Worm (Caenorhabditis elegans) whole organism, mixed stage, embryonic: ENCODE results near the gene trpp-9.

Source experiments
- M03D4.4 ChIP-seq: sonication (generic microtip); optimal IDR thresholded peaks from 2 replicates; lab custom pipeline; 2017; ENCODE audit warnings: mild to moderate bottlenecking, missing genetic modification characterization, missing compliant biosample characterization
- bed-3 ChIP-seq: fragments of 200-800 bp; sonication (Bioruptor generic); optimal IDR thresholded peaks from 3 replicates; lab custom pipeline; 2018; ENCODE audit warnings: mild to moderate bottlenecking, missing genetic modification characterization, moderate library complexity, missing compliant biosample characterization
- blmp-1 ChIP-seq: fragments of 150-350 bp; optimal IDR thresholded peaks from 2 replicates; lab custom pipeline; 2014; ENCODE audit warnings: missing biosample characterization, missing genetic modification characterization
- ceh-39 ChIP-seq: fragments of 150-350 bp; optimal IDR thresholded peaks from 2 replicates; lab custom pipeline; 2014; ENCODE audit warnings: missing biosample characterization, missing genetic modification characterization
- ceh-43 ChIP-seq: fragments of 200-800 bp; sonication (Bioruptor generic); optimal IDR thresholded peaks from 2 replicates; lab custom pipeline; 2018; ENCODE audit warnings: mild to moderate bottlenecking, missing genetic modification characterization, moderate library complexity, missing compliant biosample characterization
- ceh-83 ChIP-seq: fragments of 200-800 bp; sonication (Bioruptor generic); optimal IDR thresholded peaks from 2 replicates; lab custom pipeline; 2018; ENCODE audit warnings: mild to moderate bottlenecking, missing genetic modification characterization, missing compliant biosample characterization
- ces-1 ChIP-seq: fragments of 150-350 bp; optimal IDR thresholded peaks from 2 replicates; lab custom pipeline; 2014; ENCODE audit warnings: missing biosample characterization, missing genetic modification reagents, missing genetic modification characterization
- cnd-1 ChIP-seq: fragments of 200-800 bp; sonication (Bioruptor generic); optimal IDR thresholded peaks from 2 replicates; lab custom pipeline; 2018; ENCODE audit warnings: mild to moderate bottlenecking, missing genetic modification characterization, missing compliant biosample characterization
- drap-1 ChIP-seq: fragments of 200-800 bp; sonication (Bioruptor generic); optimal IDR thresholded peaks from 3 replicates; lab custom pipeline; 2018; ENCODE audit warnings: mild to moderate bottlenecking, missing genetic modification characterization, missing compliant biosample characterization
- elt-1 ChIP-seq: sonication (generic microtip); optimal IDR thresholded peaks from 2 replicates; lab custom pipeline; 2017; ENCODE audit warnings: missing genetic modification characterization, mild to moderate bottlenecking, missing compliant biosample characterization, antibody characterized with exemption, moderate library complexity, borderline replicate concordance; ENCODE audit not compliant: insufficient read depth
- elt-3 ChIP-seq: fragments of 150-350 bp; optimal IDR thresholded peaks from 2 replicates; lab custom pipeline; 2014; ENCODE audit warnings: missing biosample characterization, missing genetic modification characterization
- flh-1 ChIP-seq: fragments of 200-800 bp; sonication (Bioruptor generic); optimal IDR thresholded peaks from 2 replicates; lab custom pipeline; 2018; ENCODE audit warnings: mild to moderate bottlenecking, missing genetic modification characterization, moderate library complexity, missing compliant biosample characterization
- ham-2 ChIP-seq: fragments of 200-800 bp; sonication (Bioruptor generic); optimal IDR thresholded peaks from 2 replicates; lab custom pipeline; 2018; ENCODE audit warnings: mild to moderate bottlenecking, missing genetic modification characterization, missing compliant biosample characterization
- hlh-1 ChIP-seq: fragments of 150-350 bp; optimal IDR thresholded peaks from 2 replicates; lab custom pipeline; 2014; ENCODE audit warnings: missing biosample characterization, missing genetic modification reagents, missing genetic modification characterization
- lin-13 ChIP-seq: fragments of 150-350 bp; optimal IDR thresholded peaks from 2 replicates; lab custom pipeline; 2014; ENCODE audit warnings: missing biosample characterization, missing genetic modification characterization
- lin-32 ChIP-seq: fragments of 200-800 bp; sonication (Bioruptor generic); optimal IDR thresholded peaks from 2 replicates; lab custom pipeline; 2018; ENCODE audit warnings: mild to moderate bottlenecking, missing genetic modification characterization, missing compliant biosample characterization
- lsy-2 ChIP-seq: fragments of 150-350 bp; optimal IDR thresholded peaks from 2 replicates; lab custom pipeline; 2014; ENCODE audit warnings: missing biosample characterization, missing genetic modification characterization
- mab-5 ChIP-seq: fragments of 150-350 bp; optimal IDR thresholded peaks from 2 replicates; lab custom pipeline; 2014; ENCODE audit warnings: missing biosample characterization, missing genetic modification characterization
- mep-1 ChIP-seq: fragments of 150-350 bp; optimal IDR thresholded peaks from 2 replicates; lab custom pipeline; 2017; ENCODE audit warnings: missing biosample characterization, missing genetic modification reagents, missing genetic modification characterization, inconsistent platforms
- mls-2 ChIP-seq: sonication (generic microtip); optimal IDR thresholded peaks from 2 replicates; lab custom pipeline; 2016; ENCODE audit warnings: mild to moderate bottlenecking, missing genetic modification characterization, moderate library complexity, missing compliant biosample characterization
- nhr-12 ChIP-seq: fragments of 150-350 bp; optimal IDR thresholded peaks from 2 replicates; lab custom pipeline; 2014; ENCODE audit warnings: missing biosample characterization, missing genetic modification characterization
- nhr-2 ChIP-seq: fragments of 150-350 bp; optimal IDR thresholded peaks from 2 replicates; lab custom pipeline; 2014; ENCODE audit warnings: missing biosample characterization, missing genetic modification characterization
- nhr-237 ChIP-seq: fragments of 150-350 bp; optimal IDR thresholded peaks from 2 replicates; lab custom pipeline; 2014; ENCODE audit warnings: missing biosample characterization, missing genetic modification characterization
- nhr-28 ChIP-seq: fragments of 150-350 bp; optimal IDR thresholded peaks from 2 replicates; lab custom pipeline; 2014; ENCODE audit warnings: missing biosample characterization, missing genetic modification characterization
- nhr-76 ChIP-seq: sonication (generic microtip); optimal IDR thresholded peaks from 2 replicates; lab custom pipeline; 2017; ENCODE audit warnings: missing biosample characterization, missing genetic modification characterization
- pha-4 ChIP-seq: fragments of 150-350 bp; optimal IDR thresholded peaks from 2 replicates; lab custom pipeline; 2018; ENCODE audit warnings: missing biosample characterization, missing genetic modification reagents, missing genetic modification characterization
- sem-2 ChIP-seq: fragments of 200-800 bp; sonication (Bioruptor generic); optimal IDR thresholded peaks from 2 replicates; lab custom pipeline; 2018; ENCODE audit warnings: mild to moderate bottlenecking, missing genetic modification characterization, missing compliant biosample characterization
- snpc-4 ChIP-seq: fragments of 150-350 bp; optimal IDR thresholded peaks from 2 replicates; lab custom pipeline; 2014; ENCODE audit warnings: missing biosample characterization, missing genetic modification characterization
- sptf-1 ChIP-seq: sonication (generic microtip); optimal IDR thresholded peaks from 2 replicates; lab custom pipeline; 2017; ENCODE audit warnings: mild to moderate bottlenecking, missing genetic modification characterization, moderate library complexity, missing compliant biosample characterization
- tbx-8 ChIP-seq: fragments of 200-800 bp; sonication (Bioruptor generic); optimal IDR thresholded peaks from 2 replicates; lab custom pipeline; 2018; ENCODE audit warnings: mild to moderate bottlenecking, missing genetic modification characterization, moderate library complexity, missing compliant biosample characterization
- unc-120 ChIP-seq: sonication (generic microtip); optimal IDR thresholded peaks from 2 replicates; lab custom pipeline; 2017; ENCODE audit warnings: missing genetic modification characterization, missing compliant biosample characterization; ENCODE audit not compliant: poor library complexity, severe bottlenecking
- unc-39 ChIP-seq: fragments of 150-350 bp; optimal IDR thresholded peaks from 2 replicates; lab custom pipeline; 2014; ENCODE audit warnings: missing biosample characterization, missing genetic modification characterization
- unc-62 ChIP-seq: fragments of 150-350 bp; optimal IDR thresholded peaks from 2 replicates; lab custom pipeline; 2014; ENCODE audit warnings: missing biosample characterization, missing genetic modification reagents, missing genetic modification characterization
- zip-8 ChIP-seq: fragments of 150-350 bp; optimal IDR thresholded peaks from 2 replicates; lab custom pipeline; 2014; ENCODE audit warnings: missing biosample characterization, missing genetic modification characterization
- ztf-11 ChIP-seq: fragments of 150-350 bp; optimal IDR thresholded peaks from 2 replicates; lab custom pipeline; 2014; ENCODE audit warnings: missing biosample characterization, missing genetic modification characterization

trpp-9 gene

DNA sequence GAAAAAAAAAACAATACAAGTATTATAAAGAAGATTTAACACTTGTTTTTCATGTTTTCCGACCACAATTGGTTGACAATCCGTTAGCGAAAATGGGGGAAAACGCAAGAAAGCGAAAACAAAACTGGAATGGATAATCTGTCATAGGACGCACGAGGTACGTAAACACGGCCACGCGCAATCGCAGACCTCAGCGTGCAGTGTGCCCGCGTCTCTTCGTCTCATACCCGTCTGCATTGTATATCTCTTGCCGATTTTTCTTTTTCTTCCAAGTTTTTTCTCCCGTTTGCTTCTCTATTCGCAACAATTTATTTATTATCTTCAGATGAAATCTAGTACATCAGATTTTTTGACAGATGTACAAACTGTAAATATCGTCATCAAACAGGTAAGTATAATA is at the start of gene trpp-9:
Gene trpp-9, plus strand, starts transcription at position 261 of the 400 bp plus-strand sequence.
- TF ChIP-seq ces-1 (GFP tag; lab: Kevin White, UChicago) (peak; percentile 40), mab-5 (tag; lab: Kevin White, UChicago) (no peak), tbx-8 (GFP tag; lab: Kevin White, UChicago) (no peak), unc-62 (GFP tag; lab: Kevin White, UChicago) (no peak), ceh-83 (no peak), nhr-237 (tag; lab: Kevin White, UChicago) (no peak), unc-39 (tag; lab: Kevin White, UChicago) (no peak), nhr-2 (no peak), elt-1 (tag; lab: Kevin White, UChicago) (peak; percentile 15), sptf-1 (peak; percentile 3), elt-3 (tag; lab: Kevin White, UChicago) (no peak), zip-8 (tag; lab: Kevin White, UChicago) (no peak), pha-4 (tag; lab: Kevin White, UChicago) (peak; percentile 36), lin-32 (GFP tag; lab: Kevin White, UChicago) (no peak), ceh-39 (tag; lab: Kevin White, UChicago) (no peak), unc-120 (no peak), mls-2 (tag; lab: Kevin White, UChicago) (no peak), ztf-11 (tag; lab: Kevin White, UChicago) (no peak), nhr-12 (tag; lab: Kevin White, UChicago) (no peak), hlh-1 (peak; percentile 2), M03D4.4 (no peak), flh-1 (GFP tag; lab: Kevin White, UChicago) (no peak), bed-3 (GFP tag; lab: Kevin White, UChicago) (no peak), nhr-76 (tag; lab: Kevin White, UChicago) (no peak), nhr-28 (tag; lab: Kevin White, UChicago) (no peak), cnd-1 (no peak), snpc-4 (no peak), lsy-2 (tag; lab: Kevin White, UChicago) (peak; percentile 29), blmp-1 (peak; percentile 85), lin-13 (tag; lab: Kevin White, UChicago) (no peak), sem-2 (GFP tag; lab: Kevin White, UChicago) (no peak), mep-1 (tag; lab: Kevin White, UChicago) (peak; percentile 16), ceh-43 (GFP tag; lab: Kevin White, UChicago) (no peak), drap-1 (no peak), ham-2 (GFP tag; lab: Kevin White, UChicago) (no peak)

DNA sequence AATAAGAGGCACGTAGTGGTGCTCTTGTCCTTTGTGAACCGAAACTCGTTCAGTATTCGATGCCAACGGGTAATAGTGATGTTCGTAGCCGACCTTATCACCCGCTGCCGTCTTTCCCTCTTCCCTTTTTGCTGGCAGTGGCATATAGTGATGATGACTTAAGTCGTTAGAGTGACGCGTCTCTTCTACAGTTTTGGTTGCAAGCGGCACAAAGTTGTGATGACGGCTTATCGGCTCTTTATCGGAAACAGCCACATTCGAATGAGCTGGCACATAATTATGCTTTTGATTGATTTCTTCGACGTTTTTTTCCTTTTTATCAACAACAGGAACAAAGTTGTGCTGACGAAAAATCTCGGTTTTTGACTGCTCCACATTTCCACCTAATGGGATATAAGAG is 48.3 kb upstream of the trpp-9 start:
- TF ChIP-seq ceh-83, result no peak
- TF ChIP-seq, all 35 proteins: peak for 0

DNA sequence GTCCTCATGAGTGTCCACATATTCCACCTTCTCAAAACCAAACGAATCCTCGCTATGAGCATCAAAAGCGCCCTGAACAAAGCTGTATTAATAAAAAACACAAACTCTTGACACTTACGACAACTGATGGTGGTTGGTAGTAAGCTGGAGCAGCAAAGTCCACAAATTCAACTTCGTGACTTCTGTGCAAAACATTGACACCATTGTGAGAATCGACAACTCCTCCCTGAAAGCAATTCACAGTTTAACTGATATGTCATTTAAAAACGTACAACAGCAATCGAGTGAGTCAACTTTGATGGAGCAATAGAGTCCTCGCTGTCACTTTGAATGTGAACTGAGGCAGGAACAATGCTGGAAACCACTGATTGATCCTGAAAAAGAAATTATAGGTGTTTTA is 46.3 kb upstream of the trpp-9 start:
- TF ChIP-seq snpc-4 (no peak), ceh-83 (no peak), nhr-237 (tag; lab: Kevin White, UChicago) (no peak), ztf-11 (tag; lab: Kevin White, UChicago) (no peak), elt-3 (tag; lab: Kevin White, UChicago) (no peak), nhr-76 (tag; lab: Kevin White, UChicago) (no peak), pha-4 (tag; lab: Kevin White, UChicago) (no peak), sem-2 (GFP tag; lab: Kevin White, UChicago) (no peak), drap-1 (no peak), ceh-43 (GFP tag; lab: Kevin White, UChicago) (no peak), ces-1 (GFP tag; lab: Kevin White, UChicago) (no peak), mep-1 (tag; lab: Kevin White, UChicago) (no peak), lin-32 (GFP tag; lab: Kevin White, UChicago) (no peak), lsy-2 (tag; lab: Kevin White, UChicago) (no peak), hlh-1 (no peak), blmp-1 (no peak), mls-2 (tag; lab: Kevin White, UChicago) (no peak)

DNA sequence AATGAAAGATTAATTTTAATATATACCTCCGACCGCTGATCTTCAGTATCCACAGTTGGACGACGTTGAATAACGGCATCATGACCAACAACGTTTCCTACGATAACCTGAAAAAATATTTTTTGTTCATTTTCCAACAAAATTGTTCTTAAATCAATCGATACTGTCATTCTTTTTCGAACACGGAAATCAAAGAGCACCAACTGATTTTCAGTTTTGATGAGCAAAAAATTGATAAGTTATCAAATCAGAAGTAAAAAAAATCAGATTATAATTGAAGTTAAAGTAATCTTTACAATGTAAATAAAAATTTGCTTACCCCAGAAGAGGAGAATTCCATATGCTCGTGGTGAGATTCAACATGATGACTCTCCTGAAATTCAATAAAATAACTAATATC is 45.3 kb upstream of the trpp-9 start:
- TF ChIP-seq ztf-11 (tag; lab: Kevin White, UChicago) (no peak), ham-2 (GFP tag; lab: Kevin White, UChicago) (no peak), sptf-1 (no peak), lin-32 (GFP tag; lab: Kevin White, UChicago) (no peak), M03D4.4 (no peak), pha-4 (tag; lab: Kevin White, UChicago) (no peak), cnd-1 (no peak), nhr-12 (tag; lab: Kevin White, UChicago) (no peak), mls-2 (tag; lab: Kevin White, UChicago) (no peak)
